Worm (Caenorhabditis elegans): ENCODE results near the gene his-69.

DNA sequence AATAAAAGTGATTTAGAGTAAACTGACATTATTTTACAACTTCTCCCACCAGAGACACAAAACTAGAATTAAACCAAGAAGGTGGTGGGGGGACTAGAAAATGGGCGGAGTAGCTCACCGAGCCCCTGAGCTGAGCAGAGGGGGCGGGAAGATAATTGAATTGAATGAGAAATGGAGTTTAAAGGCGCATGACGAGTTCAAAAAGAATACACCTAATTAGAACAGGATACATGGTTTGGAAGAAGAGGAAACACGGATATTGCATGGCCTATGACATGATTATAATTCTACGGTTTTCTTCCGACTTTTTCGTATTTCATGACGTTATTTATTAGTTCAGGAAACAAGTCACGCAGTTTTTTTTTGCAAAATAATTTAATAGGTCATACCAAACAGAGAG is 30.5 kb downstream of the his-69 start, which contains the start of gene T02C12.5:
- TF ChIP-seq unc-39 (tag; optimal IDR thresholded peaks at IDR 0.05) (no peak), sptf-1 (tag; optimal IDR thresholded peaks at IDR 0.05) (no peak), nhr-76 (tag; optimal IDR thresholded peaks at IDR 0.05) (no peak), ceh-43 (GFP tag; optimal IDR thresholded peaks at IDR 0.05) (no peak), lsy-2 (tag; optimal IDR thresholded peaks at IDR 0.05) (no peak), unc-62 (GFP tag; optimal IDR thresholded peaks at IDR 0.05) (no peak), nhr-12 (tag; optimal IDR thresholded peaks at IDR 0.05) (no peak), M03D4.4 (tag; optimal IDR thresholded peaks at IDR 0.05) (no peak), pha-4 (tag; optimal IDR thresholded peaks at IDR 0.05) (no peak)

Measured in whole organism, mixed stage, embryonic.